Fruit fly (Drosophila melanogaster): Measurements from ENCODE around the gene CG4045.

Gene CG4045

dm6 chrX:2123965-2124688, 48.4 kb upstream of the CG4045 start (continued):
- TF ChIP-seq CG4617 (GFP tag; optimal IDR thresholded peaks at IDR 0.05; ENCODE audit: borderline replicate concordance) (peak; percentile 87), CG7786 (GFP tag; optimal IDR thresholded peaks at IDR 0.05) (peak; percentile 87), CG1647 (GFP tag; optimal IDR thresholded peaks at IDR 0.05) (peak; percentile 60), cas (GFP tag; IDR thresholded peaks at IDR 0.05) (0 out of 2 replicates have a peak, but pooled peaks have one; percentile 25), Nf-YB (GFP tag; optimal IDR thresholded peaks at IDR 0.05) (peak; percentile 75), CG3838 (GFP tag; optimal IDR thresholded peaks at IDR 0.05) (peak; percentile 57), CG12744 (GFP tag; optimal IDR thresholded peaks at IDR 0.05) (peak; percentile 22), CG14860 (GFP tag; IDR thresholded peaks at IDR 0.05; ENCODE audit: partially characterized antibody) (0 out of 3 replicates have a peak, but pooled peaks have one; percentile 40), CG16779 (GFP tag; IDR thresholded peaks at IDR 0.05) (peak; percentile 62; the same call in 1 of the 2 replicates), CG34224 (GFP tag; IDR thresholded peaks at IDR 0.05; ENCODE audit: partially characterized antibody) (no peak), Gsc (GFP tag; IDR thresholded peaks at IDR 0.05) (peak; percentile 85), CG11695 (GFP tag; IDR thresholded peaks at IDR 0.05) (peak; percentile 96), lab (GFP tag; optimal IDR thresholded peaks at IDR 0.05) (peak; percentile 97), CG12769 (tag; optimal IDR thresholded peaks at IDR 0.05) (no peak), croc (GFP tag; conservative IDR thresholded peaks at IDR 0.05) (peak; percentile 94), Sox102F (GFP tag; optimal IDR thresholded peaks at IDR 0.05) (peak; percentile 97), yki (optimal IDR thresholded peaks at IDR 0.05) (peak; percentile 14), Stat92E (GFP tag; optimal IDR thresholded peaks at IDR 0.05) (peak in 1 of 3 experiments; percentile 94), ab (GFP tag; optimal IDR thresholded peaks at IDR 0.05) (peak; percentile 89), CG6654 (GFP tag; optimal IDR thresholded peaks at IDR 0.05) (peak; percentile 92), CG8765 (GFP tag; IDR thresholded peaks at IDR 0.05) (peak; percentile 85), E2f1 (GFP tag; IDR thresholded peaks at IDR 0.05) (peak; percentile 91), wdn (GFP tag; IDR thresholded peaks at IDR 0.05) (peak; percentile 83), Ets65A (GFP tag) (peak; percentile 94), emc (GFP tag; optimal IDR thresholded peaks at IDR 0.05) (peak; percentile 39), NC2α (GFP tag; optimal IDR thresholded peaks at IDR 0.05) (peak; percentile 62), Rfx (GFP tag; IDR thresholded peaks at IDR 0.05) (peak; percentile 91), br (optimal IDR thresholded peaks at IDR 0.05) (no peak), CG17568 (GFP tag; optimal IDR thresholded peaks at IDR 0.05) (peak; percentile 82), seq (GFP tag; IDR thresholded peaks at IDR 0.05) (peak; percentile 84), CG4404 (GFP tag; IDR thresholded peaks at IDR 0.05) (peak; percentile 95), fru (optimal IDR thresholded peaks at IDR 0.05) (no peak), CG17361 (GFP tag; IDR thresholded peaks at IDR 0.05) (peak; percentile 100), Dbx (GFP tag; IDR thresholded peaks at IDR 0.05) (peak; percentile 86), sob (GFP tag; IDR thresholded peaks at IDR 0.05) (peak; percentile 89), CG10147 (GFP tag; optimal IDR thresholded peaks at IDR 0.05) (peak; percentile 98), Xrp1 (GFP tag; IDR thresholded peaks at IDR 0.05) (peak; percentile 95), pfk (GFP tag; optimal IDR thresholded peaks at IDR 0.05) (peak; percentile 94), Rx (GFP tag; IDR thresholded peaks at IDR 0.05) (peak; percentile 78), sug (tag; optimal IDR thresholded peaks at IDR 0.05) (peak; percentile 95), wor (GFP tag; IDR thresholded peaks at IDR 0.05) (peak; percentile 85), CG2129 (GFP tag; IDR thresholded peaks at IDR 0.05; ENCODE audit: partially characterized antibody) (no peak), CG15269 (tag; optimal IDR thresholded peaks at IDR 0.05) (peak; percentile 97), CG3726 (GFP tag; IDR thresholded peaks at IDR 0.05) (peak; percentile 90), Max (GFP tag; optimal IDR thresholded peaks at IDR 0.05) (peak; percentile 85), kay (GFP tag; optimal IDR thresholded peaks at IDR 0.05) (peak; percentile 73), mam (GFP tag; optimal IDR thresholded peaks at IDR 0.05) (peak; percentile 88), zf30C (GFP tag; optimal IDR thresholded peaks at IDR 0.05) (peak; percentile 35), CG12155 (GFP tag; optimal IDR thresholded peaks at IDR 0.05) (peak; percentile 91), gt (GFP tag; IDR thresholded peaks at IDR 0.05) (peak; percentile 83), nau (GFP tag; optimal IDR thresholded peaks at IDR 0.05) (peak; percentile 69)

All from whole organism, embryonic.